Worm (Caenorhabditis elegans) whole organism, L4 larva: ENCODE results near the gene acdh-12.
A peak's percentile ranks its signal among the peaks of the same experiment; 100 is the strongest.

ENCODE experiments used
- F10B5.3 ChIP-seq: sonication (generic microtip); optimal IDR thresholded peaks from 2 replicates; lab custom pipeline; 2016; ENCODE audit warnings: mild to moderate bottlenecking, missing genetic modification characterization, missing compliant biosample characterization
- F26F4.8 ChIP-seq: fragments of 200-800 bp; sonication (Bioruptor generic); conservative IDR thresholded peaks from 2 replicates; pipeline ENCODE4 v1.3.6; 2022; ENCODE audit warnings: missing genetic modification characterization, missing compliant biosample characterization
- R02D3.7 ChIP-seq: fragments of 150-350 bp; sonication (generic microtip); optimal IDR thresholded peaks from 3 replicates; lab custom pipeline; 2014; ENCODE audit warnings: missing biosample characterization, missing genetic modification characterization
- Y75B8A.6 ChIP-seq: fragments of 200-800 bp; sonication (Bioruptor generic); IDR thresholded peaks from 2 replicates; pipeline ENCODE4 v1.3.6; 2022; ENCODE audit warnings: missing genetic modification reagents, missing genetic modification characterization, missing compliant biosample characterization
- ZK337.2 ChIP-seq: fragments of 200-800 bp; sonication (Bioruptor generic); IDR thresholded peaks from 2 replicates; pipeline ENCODE4 v1.3.6; 2022; ENCODE audit warnings: missing genetic modification reagents, missing genetic modification characterization, missing compliant biosample characterization
- aly-2 ChIP-seq: sonication (generic microtip); optimal IDR thresholded peaks from 2 replicates; lab custom pipeline; 2018; ENCODE audit warnings: missing biosample characterization, missing genetic modification characterization
- arid-1 ChIP-seq: fragments of 200-800 bp; sonication (Bioruptor generic); conservative IDR thresholded peaks from 2 replicates; pipeline ENCODE4 v1.3.6; 2022; ENCODE audit warnings: missing genetic modification reagents, missing genetic modification characterization, missing compliant biosample characterization
- ceh-32 ChIP-seq: sonication (generic microtip); optimal IDR thresholded peaks from 2 replicates; lab custom pipeline; 2016; ENCODE audit warnings: mild to moderate bottlenecking, missing genetic modification characterization, missing compliant biosample characterization; ENCODE audit not compliant: poor library complexity
- ceh-62 ChIP-seq: sonication (generic microtip); optimal IDR thresholded peaks from 2 replicates; lab custom pipeline; 2017; ENCODE audit warnings: missing biosample characterization, missing genetic modification characterization
- ceh-82 ChIP-seq: sonication (generic microtip); optimal IDR thresholded peaks from 2 replicates; lab custom pipeline; 2017; ENCODE audit warnings: missing biosample characterization, missing genetic modification characterization
- ctbp-1 ChIP-seq: fragments of 200-800 bp; sonication (Bioruptor generic); IDR thresholded peaks from 2 replicates; pipeline ENCODE4 v1.3.6; 2022; ENCODE audit warnings: missing genetic modification reagents, missing genetic modification characterization, missing compliant biosample characterization
- daf-12 ChIP-seq: fragments of 150-350 bp; optimal IDR thresholded peaks from 2 replicates; lab custom pipeline; 2014; ENCODE audit warnings: missing biosample characterization, missing genetic modification reagents, missing genetic modification characterization
- daf-16 ChIP-seq, 3 experiments: sonication (generic microtip); optimal IDR thresholded peaks; 2 replicates each; lab custom pipeline; 2016 to 2017; ENCODE audit warnings: missing genetic modification characterization in 3 of 3, missing genetic modification reagents in 3 of 3, mild to moderate bottlenecking in 2 of 3, missing compliant biosample characterization in 2 of 3, missing biosample characterization in 1 of 3, moderate library complexity in 1 of 3
- daf-19 ChIP-seq: fragments of 200-800 bp; sonication (Bioruptor generic); conservative IDR thresholded peaks from 2 replicates; pipeline ENCODE4 v1.3.6; 2022; ENCODE audit warnings: missing genetic modification characterization, missing compliant biosample characterization
- dmd-8 ChIP-seq: fragments of 200-800 bp; sonication (Bioruptor generic); IDR thresholded peaks from 2 replicates; pipeline ENCODE4 v1.3.6; 2022; ENCODE audit warnings: missing genetic modification characterization, missing compliant biosample characterization
- dmd-9 ChIP-seq: fragments of 200-800 bp; sonication (Bioruptor generic); IDR thresholded peaks from 2 replicates; pipeline ENCODE4 v1.3.6; 2022; ENCODE audit warnings: missing genetic modification reagents, missing genetic modification characterization, missing compliant biosample characterization
- dpl-1 ChIP-seq: fragments of 150-350 bp; optimal IDR thresholded peaks from 2 replicates; lab custom pipeline; 2014; ENCODE audit warnings: missing biosample characterization, missing genetic modification reagents, missing genetic modification characterization
- duxl-1 ChIP-seq: sonication (generic microtip); optimal IDR thresholded peaks from 2 replicates; lab custom pipeline; 2016; ENCODE audit warnings: mild to moderate bottlenecking, missing genetic modification characterization, moderate library complexity, missing compliant biosample characterization; ENCODE audit not compliant: poor library complexity
- dve-1 ChIP-seq: sonication (generic microtip); optimal IDR thresholded peaks from 2 replicates; lab custom pipeline; 2017; ENCODE audit warnings: antibody characterized with exemption, mild to moderate bottlenecking, missing genetic modification characterization, missing compliant biosample characterization; ENCODE audit not compliant: insufficient read depth
- egl-43 ChIP-seq: fragments of 200-800 bp; sonication (Bioruptor generic); IDR thresholded peaks from 2 replicates; pipeline ENCODE4 v1.3.6; 2022; ENCODE audit warnings: missing genetic modification reagents, missing genetic modification characterization, missing compliant biosample characterization
- fkh-10 ChIP-seq: fragments of 150-350 bp; optimal IDR thresholded peaks from 2 replicates; lab custom pipeline; 2014; ENCODE audit warnings: missing biosample characterization, missing genetic modification reagents, missing genetic modification characterization
- jun-1 ChIP-seq: fragments of 150-350 bp; optimal IDR thresholded peaks from 2 replicates; lab custom pipeline; 2014; ENCODE audit warnings: missing biosample characterization, missing genetic modification reagents, missing genetic modification characterization
- lin-1 ChIP-seq: fragments of 200-800 bp; sonication (Bioruptor generic); IDR thresholded peaks from 2 replicates; pipeline ENCODE4 v1.3.6; 2022; ENCODE audit warnings: missing genetic modification reagents, missing genetic modification characterization, missing compliant biosample characterization
- lin-13 ChIP-seq: fragments of 150-350 bp; optimal IDR thresholded peaks from 2 replicates; lab custom pipeline; 2014; ENCODE audit warnings: missing biosample characterization, missing genetic modification reagents, missing genetic modification characterization
- lin-15B ChIP-seq: fragments of 150-350 bp; sonication (generic microtip); optimal IDR thresholded peaks from 3 replicates; lab custom pipeline; 2014; ENCODE audit warnings: missing biosample characterization, missing genetic modification characterization
- lsy-2 ChIP-seq, 2 experiments: fragments of 150-350 bp in 1 of 2; sonication (generic microtip) in 1 of 2; optimal IDR thresholded peaks; 2 replicates each; lab custom pipeline; 2014 to 2017; ENCODE audit warnings: missing biosample characterization in 2 of 2, missing genetic modification characterization in 2 of 2
- mdt-29 ChIP-seq: fragments of 200-800 bp; sonication (Bioruptor generic); IDR thresholded peaks from 2 replicates; pipeline ENCODE4 v1.3.6; 2022; ENCODE audit warnings: missing genetic modification reagents, missing genetic modification characterization, missing compliant biosample characterization
- mep-1 ChIP-seq: fragments of 150-350 bp; sonication (generic microtip); optimal IDR thresholded peaks from 3 replicates; lab custom pipeline; 2014; ENCODE audit warnings: missing biosample characterization, missing genetic modification characterization
- mxl-3 ChIP-seq: fragments of 200-800 bp; sonication (Bioruptor generic); optimal IDR thresholded peaks from 2 replicates; lab custom pipeline; 2018; ENCODE audit warnings: mild to moderate bottlenecking, missing genetic modification characterization, missing compliant biosample characterization
- nhr-28 ChIP-seq: fragments of 150-350 bp; optimal IDR thresholded peaks from 2 replicates; lab custom pipeline; 2014; ENCODE audit warnings: missing biosample characterization, missing genetic modification characterization
- nhr-76 ChIP-seq: fragments of 150-350 bp; optimal IDR thresholded peaks from 2 replicates; lab custom pipeline; 2014; ENCODE audit warnings: missing biosample characterization, missing genetic modification characterization
- nhr-77 ChIP-seq: fragments of 150-350 bp; optimal IDR thresholded peaks from 2 replicates; lab custom pipeline; 2014; ENCODE audit warnings: missing biosample characterization, missing genetic modification characterization
- pha-4 ChIP-seq, 2 experiments: fragments of 150-350 bp in 1 of 2; fragments of 200-800 bp in 1 of 2; sonication (Bioruptor generic) in 1 of 2; IDR thresholded peaks in 1 of 2; optimal IDR thresholded peaks in 1 of 2; 2 replicates each; pipeline versions ENCODE4 v1.3.6 to Lab custom; 2014 to 2022; ENCODE audit warnings: missing genetic modification characterization in 2 of 2, missing genetic modification reagents in 2 of 2, missing biosample characterization in 1 of 2, missing compliant biosample characterization in 1 of 2
- php-3 ChIP-seq: fragments of 200-800 bp; sonication (Bioruptor generic); IDR thresholded peaks from 2 replicates; pipeline ENCODE4 v1.3.6; 2022; ENCODE audit warnings: missing genetic modification reagents, missing genetic modification characterization, missing compliant biosample characterization
- rbr-2 ChIP-seq: sonication (generic microtip); optimal IDR thresholded peaks from 2 replicates; lab custom pipeline; 2016; ENCODE audit warnings: missing genotype, missing genetic modification characterization, missing compliant biosample characterization
- snpc-1.2 ChIP-seq: fragments of 200-800 bp; sonication (Bioruptor generic); IDR thresholded peaks from 2 replicates; pipeline ENCODE4 v1.3.6; 2022; ENCODE audit warnings: missing genetic modification reagents, missing genetic modification characterization, missing compliant biosample characterization
- spr-3 ChIP-seq: fragments of 200-800 bp; sonication (Bioruptor generic); optimal IDR thresholded peaks from 2 replicates; lab custom pipeline; 2018; ENCODE audit warnings: mild to moderate bottlenecking, missing genetic modification characterization, missing compliant biosample characterization
- tag-97 ChIP-seq: fragments of 200-800 bp; sonication (Bioruptor generic); IDR thresholded peaks from 2 replicates; pipeline ENCODE4 v1.3.6; 2022; ENCODE audit warnings: missing genetic modification characterization, missing compliant biosample characterization
- zag-1 ChIP-seq: fragments of 150-350 bp; optimal IDR thresholded peaks from 2 replicates; lab custom pipeline; 2014; ENCODE audit warnings: missing biosample characterization, missing genetic modification characterization
- zfp-2 ChIP-seq: sonication (generic microtip); optimal IDR thresholded peaks from 2 replicates; lab custom pipeline; 2016; ENCODE audit warnings: mild to moderate bottlenecking, missing genetic modification characterization, missing compliant biosample characterization
- zip-11 ChIP-seq: fragments of 200-800 bp; sonication (Bioruptor generic); IDR thresholded peaks from 2 replicates; pipeline ENCODE4 v1.3.6; 2022; ENCODE audit warnings: missing genetic modification characterization, missing compliant biosample characterization
- zip-2 ChIP-seq: fragments of 150-350 bp; optimal IDR thresholded peaks from 2 replicates; lab custom pipeline; 2014; ENCODE audit warnings: missing biosample characterization, missing genetic modification characterization

acdh-12 gene

DNA sequence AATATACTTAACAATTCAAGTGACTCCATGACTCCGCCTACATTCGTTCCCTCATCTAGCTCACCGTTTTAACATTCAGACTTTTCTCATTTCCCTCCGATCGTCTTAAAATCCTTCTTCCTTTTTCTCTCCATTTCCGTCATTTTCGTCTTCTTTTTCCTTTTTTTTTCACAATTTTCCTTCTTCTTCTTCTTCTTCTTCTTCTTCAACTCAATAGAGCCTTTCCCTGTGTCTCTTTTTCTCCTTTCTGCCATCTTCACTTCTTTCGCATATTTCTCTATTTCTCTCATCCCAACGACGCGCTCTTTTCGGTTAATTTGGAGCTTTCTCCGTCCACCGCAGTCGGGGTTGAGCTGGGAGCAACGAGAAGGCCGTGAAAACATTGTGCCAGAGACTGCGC lies 12.8 kb downstream of the acdh-12 start (continued):
- TF ChIP-seq ctbp-1 (GFP tag; lab: Robert Waterston, UW): 0 out of 2 replicates have a peak, but pooled peaks have one; percentile 31
- TF ChIP-seq mep-1 (tag; lab: Kevin White, UChicago): peak; percentile 45
- TF ChIP-seq mxl-3 (GFP tag; lab: Kevin White, UChicago): no peak
- TF ChIP-seq aly-2 (tag; lab: Kevin White, UChicago): no peak
- no peak for TF ChIP-seq ZK337.2 (GFP tag; lab: Robert Waterston, UW)
- no peak for TF ChIP-seq daf-19 (GFP tag; lab: Robert Waterston, UW)
- no peak for TF ChIP-seq jun-1 (tag; lab: Kevin White, UChicago)
- no peak for TF ChIP-seq tag-97 (GFP tag; lab: Robert Waterston, UW)
- no peak for TF ChIP-seq ceh-82
- TF ChIP-seq ceh-62 (tag; lab: Kevin White, UChicago): no peak
- TF ChIP-seq zag-1 (tag; lab: Kevin White, UChicago): no peak
- TF ChIP-seq F10B5.3 (tag; lab: Kevin White, UChicago): no peak
- no peak for TF ChIP-seq daf-16 (GFP tag; optimal IDR thresholded peaks at IDR 0.05; lab: Kevin White, UChicago)
- TF ChIP-seq daf-16 (tag; optimal IDR thresholded peaks at IDR 0.05; lab: Kevin White, UChicago): no peak
- TF ChIP-seq daf-12: no peak
- TF ChIP-seq ceh-32 (tag; lab: Kevin White, UChicago): no peak
- TF ChIP-seq dmd-8 (GFP tag; lab: Robert Waterston, UW): no peak
- TF ChIP-seq dmd-9 (GFP tag; lab: Robert Waterston, UW): no peak
- TF ChIP-seq nhr-28: no peak
- TF ChIP-seq F26F4.8 (GFP tag; lab: Robert Waterston, UW): no peak
- TF ChIP-seq duxl-1 (tag; lab: Kevin White, UChicago): no peak
- no peak for TF ChIP-seq zip-2 (tag; lab: Kevin White, UChicago)
- TF ChIP-seq R02D3.7: no peak
- TF ChIP-seq rbr-2 (tag; lab: Kevin White, UChicago): peak; percentile 21
- no peak for TF ChIP-seq Y75B8A.6 (GFP tag; lab: Robert Waterston, UW)
- no peak for TF ChIP-seq nhr-77 (tag; lab: Kevin White, UChicago)
- TF ChIP-seq mdt-29: no peak
- TF ChIP-seq dpl-1 (GFP tag; lab: Kevin White, UChicago): no peak
- TF ChIP-seq nhr-76: no peak
- no peak for TF ChIP-seq spr-3 (GFP tag; lab: Kevin White, UChicago)
- TF ChIP-seq arid-1 (GFP tag; lab: Robert Waterston, UW): no peak
- no peak for TF ChIP-seq zip-11 (GFP tag; lab: Robert Waterston, UW)
- TF ChIP-seq lsy-2 (tag; optimal IDR thresholded peaks at IDR 0.05; lab: Kevin White, UChicago): peak; percentile 19 to 27
- no peak for TF ChIP-seq dve-1
- TF ChIP-seq pha-4 (GFP tag; IDR thresholded peaks at IDR 0.05; lab: Robert Waterston, UW): no peak
- TF ChIP-seq pha-4 (tag; optimal IDR thresholded peaks at IDR 0.05; lab: Kevin White, UChicago): no peak

- TF ChIP-seq zfp-2 (no peak), fkh-10 (GFP tag; lab: Kevin White, UChicago) (peak; percentile 74)
- TF ChIP-seq, all 104 proteins: peak for 1
Observed at ce11 chrII:7176108-7176507, 19.3 kb downstream of the acdh-12 start.

DNA sequence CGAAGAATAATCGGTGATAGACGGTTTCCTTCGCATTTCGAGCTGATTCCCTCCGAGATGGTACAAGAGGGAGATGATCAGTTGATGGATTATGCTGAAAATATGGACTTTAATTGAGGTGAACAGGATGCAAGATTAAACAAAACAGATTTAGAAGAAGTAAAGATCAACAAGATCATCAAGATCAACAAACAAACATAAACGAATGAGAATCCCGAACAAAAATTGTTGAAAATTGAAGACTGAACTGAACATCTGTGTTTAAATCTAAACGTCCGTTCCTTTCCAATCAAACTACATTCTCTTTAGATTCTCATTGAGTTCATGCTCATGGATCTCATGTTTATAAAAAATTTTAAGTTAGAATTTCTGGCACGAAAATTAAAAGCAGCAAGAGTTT lies 20.6 kb downstream of the acdh-12 start, which contains the start of gene glc-4:
glc-4 (minus strand) TSS at position 101 of the 400 bp plus-strand sequence.
- no peak for TF ChIP-seq lin-13 (GFP tag; lab: Kevin White, UChicago)
- no peak for TF ChIP-seq Y75B8A.6 (GFP tag; lab: Robert Waterston, UW)
- TF ChIP-seq egl-43 (GFP tag; lab: Robert Waterston, UW): no peak
- no peak for TF ChIP-seq lin-1 (GFP tag; lab: Robert Waterston, UW)
- no peak for TF ChIP-seq php-3 (GFP tag; lab: Robert Waterston, UW)
- TF ChIP-seq pha-4 (GFP tag; IDR thresholded peaks at IDR 0.05; lab: Robert Waterston, UW): no peak
- TF ChIP-seq pha-4 (tag; optimal IDR thresholded peaks at IDR 0.05; lab: Kevin White, UChicago): no peak
- TF ChIP-seq snpc-1.2 (GFP tag; lab: Robert Waterston, UW): no peak
- no peak for TF ChIP-seq zag-1 (tag; lab: Kevin White, UChicago)
- no peak for TF ChIP-seq lin-15B (tag; lab: Kevin White, UChicago)
